Fruit fly (Drosophila melanogaster) whole organism, embryonic: Measurements from ENCODE around the gene alphaTub84B.

Experiments used
- Bgb ChIP-seq: fragments of 200-800 bp; sonication (Bioruptor generic); IDR thresholded peaks from 2 replicates; pipeline ENCODE4 v1.3.6; 2022; ENCODE audit warnings: missing biosample characterization, missing genetic modification characterization; ENCODE audit not compliant: partially characterized antibody
- Blimp-1 ChIP-seq: fragments of 200-800 bp; sonication (Bioruptor generic); optimal IDR thresholded peaks from 3 replicates; lab custom pipeline; 2018; ENCODE audit warnings: missing biosample characterization, missing genetic modification characterization, mild to moderate bottlenecking, moderate library complexity, missing genetic modification reagents
- CG10267 ChIP-seq: fragments of 200-800 bp; sonication (Bioruptor generic); optimal IDR thresholded peaks from 2 replicates; lab custom pipeline; 2018; ENCODE audit warnings: missing biosample characterization, mild to moderate bottlenecking, missing genetic modification characterization, moderate library complexity
- CG10959 ChIP-seq: fragments of 200-800 bp; sonication (Bioruptor generic); IDR thresholded peaks from 2 replicates; pipeline ENCODE4 v1.3.6; 2022; ENCODE audit warnings: missing biosample characterization, missing genetic modification characterization
- CG11456 ChIP-seq: fragments of 200-800 bp; sonication (Bioruptor generic); IDR thresholded peaks from 3 replicates; pipeline ENCODE4 v1.3.6; 2022; ENCODE audit warnings: missing biosample characterization, missing genetic modification characterization
- CG11695 ChIP-seq: fragments of 200-800 bp; sonication (Bioruptor generic); IDR thresholded peaks from 3 replicates; pipeline ENCODE4 v1.3.6; 2022; ENCODE audit warnings: missing biosample characterization, missing genetic modification characterization
- CG12071 ChIP-seq: fragments of 200-800 bp; sonication (Bioruptor generic); optimal IDR thresholded peaks from 3 replicates; lab custom pipeline; 2018; ENCODE audit warnings: missing biosample characterization, mild to moderate bottlenecking, missing genetic modification characterization
- CG13624 ChIP-seq: fragments of 200-800 bp; sonication (Bioruptor generic); optimal IDR thresholded peaks from 2 replicates; lab custom pipeline; 2016; ENCODE audit warnings: missing biosample characterization, missing genetic modification characterization
- CG15073 ChIP-seq: fragments of 200-800 bp; sonication (Bioruptor generic); optimal IDR thresholded peaks from 2 replicates; lab custom pipeline; 2016; ENCODE audit warnings: missing biosample characterization, missing genetic modification characterization
- CG17186 ChIP-seq: fragments of 200-800 bp; sonication (Bioruptor generic); optimal IDR thresholded peaks from 3 replicates; lab custom pipeline; 2017; ENCODE audit warnings: missing biosample characterization, missing genetic modification reagents, missing genetic modification characterization
- CG17385 ChIP-seq: fragments of 200-800 bp; sonication (Bioruptor generic); optimal IDR thresholded peaks from 3 replicates; lab custom pipeline; 2018; ENCODE audit warnings: missing biosample characterization, mild to moderate bottlenecking, missing genetic modification characterization
- CG17829 ChIP-seq: fragments of 200-800 bp; optimal IDR thresholded peaks from 2 replicates; lab custom pipeline; 2019; ENCODE audit warnings: missing biosample characterization, mild to moderate bottlenecking, missing genetic modification characterization, moderate library complexity
- CG18011 ChIP-seq: fragments of 200-800 bp; sonication (Bioruptor generic); optimal IDR thresholded peaks from 2 replicates; lab custom pipeline; 2017; ENCODE audit warnings: missing biosample characterization, missing genetic modification characterization, mild to moderate bottlenecking, moderate library complexity, missing genotype
- CG3065 ChIP-seq: fragments of 200-800 bp; sonication (Bioruptor generic); optimal IDR thresholded peaks from 2 replicates; lab custom pipeline; 2016; ENCODE audit warnings: missing biosample characterization, missing genetic modification characterization
- CG31388 ChIP-seq: fragments of 200-800 bp; sonication (Bioruptor generic); optimal IDR thresholded peaks from 2 replicates; lab custom pipeline; 2016; ENCODE audit warnings: missing biosample characterization, missing genetic modification characterization
- CG34376 ChIP-seq: fragments of 200-800 bp; sonication (Bioruptor generic); optimal IDR thresholded peaks from 2 replicates; lab custom pipeline; 2018; ENCODE audit warnings: missing biosample characterization, mild to moderate bottlenecking, missing genetic modification characterization
- CG4617 ChIP-seq: fragments of 200-800 bp; sonication (Bioruptor generic); optimal IDR thresholded peaks from 3 replicates; lab custom pipeline; 2016; ENCODE audit warnings: missing biosample characterization, missing genetic modification characterization, borderline replicate concordance
- CG4820 ChIP-seq: fragments of 200-800 bp; sonication (Bioruptor generic); optimal IDR thresholded peaks from 3 replicates; lab custom pipeline; 2016; ENCODE audit warnings: missing biosample characterization, missing genetic modification characterization
- CG6813 ChIP-seq: fragments of 200-800 bp; sonication (Bioruptor generic); optimal IDR thresholded peaks from 2 replicates; lab custom pipeline; 2017; ENCODE audit warnings: missing biosample characterization, missing genetic modification characterization, mild to moderate bottlenecking, moderate library complexity, missing genetic modification reagents
- CG7357 ChIP-seq: fragments of 200-800 bp; sonication (Bioruptor generic); IDR thresholded peaks from 3 replicates; pipeline ENCODE4 v1.3.6; 2022; ENCODE audit warnings: missing biosample characterization, missing genetic modification characterization
- CG9437 ChIP-seq: fragments of 200-800 bp; sonication (Bioruptor generic); optimal IDR thresholded peaks from 2 replicates; lab custom pipeline; 2018; ENCODE audit warnings: missing biosample characterization, mild to moderate bottlenecking, missing genetic modification characterization
- CG9876 ChIP-seq: fragments of 200-800 bp; sonication (Bioruptor generic); optimal IDR thresholded peaks from 2 replicates; lab custom pipeline; 2016; ENCODE audit warnings: missing biosample characterization, missing genetic modification characterization
- Camta ChIP-seq: fragments of 200-800 bp; sonication (Bioruptor generic); optimal IDR thresholded peaks from 2 replicates; lab custom pipeline; 2016; ENCODE audit warnings: missing biosample characterization, missing genetic modification characterization
- Fer2 ChIP-seq: fragments of 200-800 bp; sonication (Bioruptor generic); optimal IDR thresholded peaks from 2 replicates; lab custom pipeline; 2018; ENCODE audit warnings: missing biosample characterization, mild to moderate bottlenecking, missing genetic modification characterization, moderate library complexity
- Hr3 ChIP-seq: fragments of 200-800 bp; sonication (Bioruptor generic); optimal IDR thresholded peaks from 3 replicates; lab custom pipeline; 2016; ENCODE audit warnings: missing biosample characterization, missing genetic modification characterization
- MESR4 ChIP-seq: fragments of 200-800 bp; sonication (Bioruptor generic); optimal IDR thresholded peaks from 2 replicates; lab custom pipeline; 2018; ENCODE audit warnings: missing biosample characterization, mild to moderate bottlenecking, missing genetic modification characterization, moderate library complexity
- Nf-YB ChIP-seq: fragments of 200-800 bp; sonication (Bioruptor generic); optimal IDR thresholded peaks from 3 replicates; lab custom pipeline; 2019; ENCODE audit warnings: missing biosample characterization, mild to moderate bottlenecking, missing genetic modification characterization, moderate library complexity
- Nf-YC ChIP-seq: fragments of 200-800 bp; optimal IDR thresholded peaks from 3 replicates; lab custom pipeline; 2019; ENCODE audit warnings: missing biosample characterization, mild to moderate bottlenecking, missing genetic modification characterization, moderate library complexity
- PHDP ChIP-seq: fragments of 200-800 bp; sonication (Bioruptor generic); optimal IDR thresholded peaks from 3 replicates; lab custom pipeline; 2018; ENCODE audit warnings: missing biosample characterization, mild to moderate bottlenecking, missing genetic modification characterization, moderate library complexity
- Poxn ChIP-seq: fragments of 200-800 bp; sonication (Bioruptor generic); IDR thresholded peaks from 2 replicates; pipeline ENCODE4 v1.3.6; 2022; ENCODE audit warnings: missing biosample characterization, missing genetic modification characterization
- Sox102F ChIP-seq: fragments of 200-800 bp; sonication (Bioruptor generic); optimal IDR thresholded peaks from 2 replicates; lab custom pipeline; 2018; ENCODE audit warnings: missing biosample characterization, mild to moderate bottlenecking, missing genetic modification characterization, moderate library complexity
- Xrp1 ChIP-seq: fragments of 200-800 bp; sonication (Bioruptor generic); IDR thresholded peaks from 2 replicates; pipeline ENCODE4 v1.3.6; 2022; ENCODE audit warnings: missing biosample characterization, missing genetic modification characterization
- al ChIP-seq: fragments of 200-800 bp; sonication (Bioruptor generic); IDR thresholded peaks from 2 replicates; pipeline ENCODE4 v1.3.6; 2022; ENCODE audit warnings: missing biosample characterization, missing genetic modification characterization
- ap ChIP-seq: fragments of 200-800 bp; sonication (Bioruptor generic); IDR thresholded peaks from 2 replicates; pipeline ENCODE4 v1.3.6; 2022; ENCODE audit warnings: missing biosample characterization, missing genetic modification characterization
- bcd ChIP-seq: fragments of 200-800 bp; sonication (Bioruptor generic); optimal IDR thresholded peaks from 2 replicates; lab custom pipeline; 2017; ENCODE audit warnings: missing biosample characterization, mild to moderate bottlenecking, missing genetic modification characterization
- cad ChIP-seq: fragments of >200 bp; optimal IDR thresholded peaks from 2 replicates; lab custom pipeline; 2017; ENCODE audit warnings: missing biosample characterization, missing genetic modification characterization
- dan ChIP-seq: fragments of 200-800 bp; sonication (Bioruptor generic); IDR thresholded peaks from 2 replicates; pipeline ENCODE4 v1.3.6; 2022; ENCODE audit warnings: missing biosample characterization, missing genetic modification characterization
- en ChIP-seq: fragments of 200-800 bp; sonication (Bioruptor generic); optimal IDR thresholded peaks from 2 replicates; lab custom pipeline; 2016; ENCODE audit warnings: missing biosample characterization, missing genetic modification characterization
- gcm ChIP-seq: fragments of 200-800 bp; sonication (Bioruptor generic); optimal IDR thresholded peaks from 2 replicates; lab custom pipeline; 2019; ENCODE audit warnings: missing biosample characterization, mild to moderate bottlenecking, missing genetic modification characterization, moderate library complexity
- gsb ChIP-seq: fragments of 200-800 bp; sonication (Bioruptor generic); IDR thresholded peaks from 2 replicates; pipeline ENCODE4 v1.3.6; 2022; ENCODE audit warnings: missing biosample characterization, missing genetic modification characterization
- her ChIP-seq: fragments of 200-800 bp; sonication (Bioruptor generic); optimal IDR thresholded peaks from 2 replicates; lab custom pipeline; 2016; ENCODE audit warnings: missing biosample characterization, missing genetic modification characterization
- kay ChIP-seq: fragments of 200-800 bp; sonication (Bioruptor generic); optimal IDR thresholded peaks from 2 replicates; lab custom pipeline; 2016; ENCODE audit warnings: missing biosample characterization, missing genetic modification characterization
- mirr ChIP-seq: fragments of 200-800 bp; sonication (Bioruptor generic); optimal IDR thresholded peaks from 3 replicates; lab custom pipeline; 2018; ENCODE audit warnings: missing biosample characterization, mild to moderate bottlenecking, missing genetic modification characterization
- pfk ChIP-seq: fragments of 200-800 bp; sonication (Bioruptor generic); optimal IDR thresholded peaks from 2 replicates; lab custom pipeline; 2018; ENCODE audit warnings: missing biosample characterization, mild to moderate bottlenecking, missing genetic modification characterization, moderate library complexity
- pzg ChIP-seq: fragments of 200-800 bp; sonication (Bioruptor generic); optimal IDR thresholded peaks from 3 replicates; lab custom pipeline; 2018; ENCODE audit warnings: missing biosample characterization, mild to moderate bottlenecking, missing genetic modification characterization, moderate library complexity
- slbo ChIP-seq: fragments of 200-800 bp; sonication (Bioruptor generic); IDR thresholded peaks from 2 replicates; pipeline ENCODE4 v1.3.6; 2022; ENCODE audit warnings: missing biosample characterization, missing genetic modification characterization
- stc ChIP-seq: fragments of 200-800 bp; sonication (Bioruptor generic); IDR thresholded peaks from 2 replicates; pipeline ENCODE4 v1.3.6; 2022; ENCODE audit warnings: missing biosample characterization, missing genetic modification characterization
- wdn ChIP-seq: fragments of 200-800 bp; sonication (Bioruptor generic); IDR thresholded peaks from 2 replicates; pipeline ENCODE4 v1.3.6; 2022; ENCODE audit warnings: missing biosample characterization, missing genetic modification characterization
- zfh2 ChIP-seq: fragments of 200-800 bp; sonication (Bioruptor generic); optimal IDR thresholded peaks from 2 replicates; lab custom pipeline; 2016; ENCODE audit warnings: missing biosample characterization, missing genetic modification characterization

Gene alphaTub84B

dm6 chr3R:7122172-7123072 is 36.0 kb downstream of the alphaTub84B start (continued):
- TF ChIP-seq CG13624 (GFP tag; lab: Kevin White, UChicago): no peak
- no peak; the same call in 1 of the 2 replicates for TF ChIP-seq Xrp1
- TF ChIP-seq Camta (GFP tag; lab: Kevin White, UChicago): no peak
- TF ChIP-seq en: no peak
- TF ChIP-seq al: no peak
- TF ChIP-seq CG3065 (GFP tag; lab: Kevin White, UChicago): no peak
- TF ChIP-seq CG17385 (GFP tag; lab: Kevin White, UChicago): peak; percentile 0
- no peak for TF ChIP-seq CG10959 (GFP tag; lab: Robert Waterston, UW)
- TF ChIP-seq gsb (GFP tag; lab: Robert Waterston, UW): no peak
- TF ChIP-seq kay (GFP tag; lab: Kevin White, UChicago): no peak
- TF ChIP-seq CG4617: no peak
- TF ChIP-seq CG9876: no peak
- peak; percentile 15; the same call in 1 of the 2 replicates for TF ChIP-seq Bgb (GFP tag; lab: Robert Waterston, UW)
- no peak for TF ChIP-seq bcd (GFP tag; lab: Kevin White, UChicago)
- no peak for TF ChIP-seq Nf-YC
- TF ChIP-seq CG11456: no peak
- no peak for TF ChIP-seq CG17186 (GFP tag; lab: Kevin White, UChicago)
- no peak for TF ChIP-seq pzg (GFP tag; lab: Kevin White, UChicago)
- no peak for TF ChIP-seq dan (GFP tag; lab: Robert Waterston, UW)
- TF ChIP-seq wdn (GFP tag; lab: Robert Waterston, UW): no peak
- peak; percentile 64 for TF ChIP-seq Blimp-1 (GFP tag; lab: Kevin White, UChicago)
- TF ChIP-seq zfh2 (GFP tag; lab: Kevin White, UChicago): no peak
- TF ChIP-seq CG6813 (GFP tag; lab: Kevin White, UChicago): no peak
- TF ChIP-seq PHDP: no peak
- no peak for TF ChIP-seq CG17829 (tag; lab: Kevin White, UChicago)
- TF ChIP-seq ap: no peak
- no peak for TF ChIP-seq pfk (GFP tag; lab: Kevin White, UChicago)
- no peak for TF ChIP-seq slbo (GFP tag; lab: Robert Waterston, UW)
- peak; percentile 76 for TF ChIP-seq mirr (GFP tag; lab: Kevin White, UChicago)
- no peak for TF ChIP-seq CG4820 (GFP tag; lab: Kevin White, UChicago)
- TF ChIP-seq Hr3 (GFP tag; lab: Kevin White, UChicago): peak; percentile 52
- no peak for TF ChIP-seq CG9437 (GFP tag; lab: Kevin White, UChicago)
- no peak for TF ChIP-seq cad
- TF ChIP-seq Sox102F (GFP tag; lab: Kevin White, UChicago): no peak
- TF ChIP-seq Fer2 (tag; lab: Kevin White, UChicago): no peak
- peak; percentile 99 for TF ChIP-seq gcm (GFP tag; lab: Kevin White, UChicago)
- TF ChIP-seq CG11695: 0 out of 3 replicates have a peak, but pooled peaks have one; percentile 30
- no peak for TF ChIP-seq CG31388 (GFP tag; lab: Kevin White, UChicago)
- no peak for TF ChIP-seq CG7357 (GFP tag; lab: Robert Waterston, UW)
- no peak for TF ChIP-seq CG10267 (tag; lab: Kevin White, UChicago)
- peak; percentile 21 for TF ChIP-seq Nf-YB (GFP tag; lab: Kevin White, UChicago)
- no peak for TF ChIP-seq CG34376 (GFP tag; lab: Kevin White, UChicago)
- TF ChIP-seq stc (GFP tag; lab: Robert Waterston, UW): 0 out of 2 replicates have a peak, but pooled peaks have one; percentile 14
- no peak for TF ChIP-seq her
- TF ChIP-seq Poxn: no peak
- no peak for TF ChIP-seq CG12071 (GFP tag; lab: Kevin White, UChicago)
- TF ChIP-seq CG15073 (GFP tag; lab: Kevin White, UChicago): no peak
- TF ChIP-seq MESR4: no peak
- TF ChIP-seq CG18011 (GFP tag; lab: Kevin White, UChicago): peak; percentile 6
